Worm (Caenorhabditis elegans) whole organism, young adult: ENCODE measurements around the gene vap-2.

Experiments
- B0019.2 ChIP-seq: fragments of 200-800 bp; sonication (Bioruptor generic); conservative IDR thresholded peaks from 2 replicates; pipeline ENCODE4 v1.3.6; 2022; ENCODE audit warnings: missing genetic modification reagents, missing genetic modification characterization, missing compliant biosample characterization
- B0336.3 ChIP-seq: fragments of 200-800 bp; sonication (Bioruptor generic); IDR thresholded peaks from 2 replicates; pipeline ENCODE4 v1.3.6; 2022; ENCODE audit warnings: missing genetic modification characterization, missing compliant biosample characterization
- F10E7.11 ChIP-seq: sonication (generic microtip); optimal IDR thresholded peaks from 2 replicates; lab custom pipeline; 2017; ENCODE audit warnings: mild to moderate bottlenecking, missing genetic modification characterization, moderate library complexity, missing compliant biosample characterization
- F23B12.7 ChIP-seq: sonication (generic microtip); optimal IDR thresholded peaks from 2 replicates; lab custom pipeline; 2017; ENCODE audit warnings: missing genetic modification characterization, mild to moderate bottlenecking, missing compliant biosample characterization, antibody characterized with exemption, moderate library complexity; ENCODE audit not compliant: insufficient read depth
- F33H1.4 ChIP-seq: fragments of 200-800 bp; sonication (Bioruptor generic); IDR thresholded peaks from 2 replicates; pipeline ENCODE4 v1.3.6; 2022; ENCODE audit warnings: missing genetic modification reagents, missing genetic modification characterization, missing compliant biosample characterization
- F55B11.4 ChIP-seq: sonication (generic microtip); optimal IDR thresholded peaks from 2 replicates; lab custom pipeline; 2016; ENCODE audit warnings: missing compliant biosample characterization, missing genetic modification characterization, borderline replicate concordance; ENCODE audit not compliant: insufficient read depth
- F57C9.4 ChIP-seq: sonication (generic microtip); optimal IDR thresholded peaks from 2 replicates; lab custom pipeline; 2017; ENCODE audit warnings: mild to moderate bottlenecking, missing genetic modification characterization, missing compliant biosample characterization
- K11D2.4 ChIP-seq: fragments of 200-800 bp; sonication (Bioruptor generic); IDR thresholded peaks from 2 replicates; pipeline ENCODE4 v1.3.6; 2022; ENCODE audit warnings: missing genetic modification reagents, missing genetic modification characterization, missing compliant biosample characterization
- K12H6.12 ChIP-seq: fragments of 200-800 bp; sonication (Bioruptor generic); optimal IDR thresholded peaks from 2 replicates; lab custom pipeline; 2018; ENCODE audit warnings: mild to moderate bottlenecking, missing genetic modification characterization, missing compliant biosample characterization
- Y53F4B.3 ChIP-seq: fragments of 200-800 bp; sonication (Bioruptor generic); IDR thresholded peaks from 2 replicates; pipeline ENCODE4 v1.3.6; 2022; ENCODE audit warnings: missing genetic modification reagents, missing genetic modification characterization, missing compliant biosample characterization
- Y53G8AR.9 ChIP-seq: fragments of 200-800 bp; sonication (Bioruptor generic); conservative IDR thresholded peaks from 2 replicates; pipeline ENCODE4 v1.3.6; 2022; ENCODE audit warnings: missing genetic modification reagents, missing genetic modification characterization, missing compliant biosample characterization
- Y79H2A.3 ChIP-seq: fragments of 200-800 bp; sonication (Bioruptor generic); conservative IDR thresholded peaks from 2 replicates; pipeline ENCODE4 v1.3.6; 2022; ENCODE audit warnings: missing genetic modification reagents, missing genetic modification characterization, missing compliant biosample characterization
- ZK185.1 ChIP-seq: sonication (generic microtip); optimal IDR thresholded peaks from 2 replicates; lab custom pipeline; 2016; ENCODE audit warnings: mild to moderate bottlenecking, missing genetic modification characterization, missing compliant biosample characterization; ENCODE audit not compliant: poor library complexity, severe bottlenecking
- ama-1 ChIP-seq, 3 experiments: fragments of 150-350 bp in 1 of 3; sonication (generic microtip) in 2 of 3; optimal IDR thresholded peaks; 2 replicates each; lab custom pipeline; 2014 to 2018; ENCODE audit warnings: missing biosample characterization in 2 of 3, missing genetic modification characterization in 2 of 3, missing genetic modification reagents in 2 of 3
- aptf-2 ChIP-seq: fragments of 200-800 bp; sonication (Bioruptor generic); conservative IDR thresholded peaks from 2 replicates; pipeline ENCODE4 v1.3.6; 2022; ENCODE audit warnings: missing genetic modification reagents, missing genetic modification characterization, missing compliant biosample characterization
- bed-1 ChIP-seq: fragments of 200-800 bp; sonication (Bioruptor generic); IDR thresholded peaks from 2 replicates; pipeline ENCODE4 v1.3.6; 2022; ENCODE audit warnings: missing genetic modification reagents, missing genetic modification characterization, missing compliant biosample characterization
- ccch-3 ChIP-seq: fragments of 200-800 bp; sonication (Bioruptor generic); optimal IDR thresholded peaks from 2 replicates; lab custom pipeline; 2018; ENCODE audit warnings: mild to moderate bottlenecking, missing genetic modification characterization, missing compliant biosample characterization
- cebp-1 ChIP-seq, 2 experiments: fragments of 200-800 bp in 1 of 2; sonication (Bioruptor generic) in 1 of 2; sonication (generic microtip) in 1 of 2; IDR thresholded peaks in 1 of 2; optimal IDR thresholded peaks in 1 of 2; 2 replicates each; pipeline versions ENCODE4 v1.3.6 to Lab custom; 2017 to 2022; ENCODE audit warnings: missing compliant biosample characterization in 2 of 2, missing genetic modification characterization in 2 of 2, mild to moderate bottlenecking in 1 of 2, missing genetic modification reagents in 1 of 2, moderate library complexity in 1 of 2
- ceh-100 ChIP-seq: fragments of 200-800 bp; sonication (Bioruptor generic); IDR thresholded peaks from 2 replicates; pipeline ENCODE4 v1.3.6; 2022; ENCODE audit warnings: missing genetic modification reagents, missing genetic modification characterization, missing compliant biosample characterization
- ceh-27 ChIP-seq: fragments of 200-800 bp; sonication (Bioruptor generic); optimal IDR thresholded peaks from 2 replicates; lab custom pipeline; 2018; ENCODE audit warnings: mild to moderate bottlenecking, missing genetic modification characterization, moderate library complexity, missing compliant biosample characterization
- ceh-79 ChIP-seq: sonication (generic microtip); optimal IDR thresholded peaks from 2 replicates; lab custom pipeline; 2017; ENCODE audit warnings: mild to moderate bottlenecking, missing genetic modification characterization, missing compliant biosample characterization
- ceh-91 ChIP-seq: fragments of 200-800 bp; sonication (Bioruptor generic); IDR thresholded peaks from 2 replicates; pipeline ENCODE4 v1.3.6; 2022; ENCODE audit warnings: missing genetic modification reagents, missing genetic modification characterization, missing compliant biosample characterization
- dox-1 ChIP-seq: fragments of 200-800 bp; sonication (Bioruptor generic); IDR thresholded peaks from 2 replicates; pipeline ENCODE4 v1.3.6; 2022; ENCODE audit warnings: missing genetic modification reagents, missing genetic modification characterization, missing compliant biosample characterization
- egl-18 ChIP-seq: fragments of 200-800 bp; sonication (Bioruptor generic); IDR thresholded peaks from 2 replicates; pipeline ENCODE4 v1.3.6; 2022; ENCODE audit warnings: missing genetic modification reagents, missing genetic modification characterization, missing compliant biosample characterization
- egl-44 ChIP-seq: fragments of 200-800 bp; sonication (Bioruptor generic); IDR thresholded peaks from 2 replicates; pipeline ENCODE4 v1.3.6; 2022; ENCODE audit warnings: missing genetic modification reagents, missing genetic modification characterization, missing compliant biosample characterization
- fkh-3 ChIP-seq: sonication (generic microtip); optimal IDR thresholded peaks from 2 replicates; lab custom pipeline; 2016; ENCODE audit warnings: mild to moderate bottlenecking, missing genetic modification characterization, missing compliant biosample characterization
- gei-17 ChIP-seq: fragments of 200-800 bp; sonication (Bioruptor generic); optimal IDR thresholded peaks from 2 replicates; lab custom pipeline; 2018; ENCODE audit warnings: mild to moderate bottlenecking, missing genetic modification characterization, missing compliant biosample characterization
- him-1 ChIP-seq: sonication (generic microtip); optimal IDR thresholded peaks from 2 replicates; lab custom pipeline; 2016; ENCODE audit warnings: missing genotype, missing genetic modification reagents, missing genetic modification characterization, missing compliant biosample characterization
- hrde-1 ChIP-seq: sonication (generic microtip); optimal IDR thresholded peaks from 2 replicates; lab custom pipeline; 2016; ENCODE audit warnings: missing genetic modification characterization, mild to moderate bottlenecking, missing compliant biosample characterization, moderate library complexity, missing genotype, missing genetic modification reagents, borderline replicate concordance
- hsf-1 ChIP-seq: fragments of 200-800 bp; sonication (Bioruptor generic); IDR thresholded peaks from 2 replicates; pipeline ENCODE4 v1.3.6; 2022; ENCODE audit warnings: missing genetic modification reagents, missing genetic modification characterization, missing compliant biosample characterization
- lin-35 ChIP-seq, 3 experiments: fragments of 150-350 bp in 2 of 3; sonication (generic microtip) in 1 of 3; optimal IDR thresholded peaks; 2 replicates each; lab custom pipeline; 2014 to 2018; ENCODE audit warnings: missing biosample characterization in 3 of 3, missing genetic modification characterization in 3 of 3, missing genetic modification reagents in 3 of 3
- lin-54 ChIP-seq: fragments of 200-800 bp; sonication (Bioruptor generic); optimal IDR thresholded peaks from 2 replicates; lab custom pipeline; 2018; ENCODE audit warnings: mild to moderate bottlenecking, missing genetic modification characterization, missing compliant biosample characterization
- lsy-27 ChIP-seq: sonication (generic microtip); optimal IDR thresholded peaks from 2 replicates; lab custom pipeline; 2017; ENCODE audit warnings: missing genetic modification characterization, mild to moderate bottlenecking, missing compliant biosample characterization, antibody characterized with exemption, missing genotype, borderline replicate concordance; ENCODE audit not compliant: insufficient read depth
- madf-3 ChIP-seq: fragments of 200-800 bp; sonication (Bioruptor generic); IDR thresholded peaks from 2 replicates; pipeline ENCODE4 v1.3.6; 2022; ENCODE audit warnings: missing genetic modification reagents, missing genetic modification characterization, missing compliant biosample characterization
- madf-6 ChIP-seq: fragments of 200-800 bp; sonication (Bioruptor generic); IDR thresholded peaks from 2 replicates; pipeline ENCODE4 v1.3.6; 2022; ENCODE audit warnings: missing genetic modification reagents, missing genetic modification characterization, missing compliant biosample characterization
- mcd-1 ChIP-seq: fragments of 200-800 bp; sonication (Bioruptor generic); IDR thresholded peaks from 2 replicates; pipeline ENCODE4 v1.3.6; 2022; ENCODE audit warnings: missing genetic modification reagents, missing genetic modification characterization, missing compliant biosample characterization
- mxl-1 ChIP-seq: sonication (generic microtip); optimal IDR thresholded peaks from 2 replicates; lab custom pipeline; 2016; ENCODE audit warnings: missing genetic modification characterization, missing compliant biosample characterization
- nfya-1 ChIP-seq: sonication (generic microtip); optimal IDR thresholded peaks from 2 replicates; lab custom pipeline; 2017; ENCODE audit warnings: antibody characterized with exemption, missing compliant biosample characterization, missing genetic modification characterization, borderline replicate concordance; ENCODE audit not compliant: insufficient read depth
- nfyb-1 ChIP-seq: fragments of 200-800 bp; sonication (Bioruptor generic); IDR thresholded peaks from 2 replicates; pipeline ENCODE4 v1.3.6; 2022; ENCODE audit warnings: missing genetic modification reagents, missing genetic modification characterization, missing compliant biosample characterization
- nhr-179 ChIP-seq: sonication (generic microtip); optimal IDR thresholded peaks from 2 replicates; lab custom pipeline; 2016; ENCODE audit warnings: mild to moderate bottlenecking, missing genetic modification characterization, missing compliant biosample characterization
- snpc-1.3 ChIP-seq: sonication (generic microtip); optimal IDR thresholded peaks from 2 replicates; lab custom pipeline; 2017; ENCODE audit warnings: missing genetic modification characterization, mild to moderate bottlenecking, missing compliant biosample characterization, antibody characterized with exemption, moderate library complexity, missing genotype, missing genetic modification reagents; ENCODE audit not compliant: insufficient read depth
- tlf-1 ChIP-seq: fragments of 200-800 bp; sonication (Bioruptor generic); optimal IDR thresholded peaks from 2 replicates; lab custom pipeline; 2018; ENCODE audit warnings: mild to moderate bottlenecking, missing genetic modification characterization, missing compliant biosample characterization
- zfh-2 ChIP-seq: fragments of 200-800 bp; sonication (Bioruptor generic); conservative IDR thresholded peaks from 2 replicates; pipeline ENCODE4 v1.3.6; 2022; ENCODE audit warnings: missing genetic modification reagents, missing genetic modification characterization, missing compliant biosample characterization
- zim-3 ChIP-seq: sonication (generic microtip); optimal IDR thresholded peaks from 2 replicates; lab custom pipeline; 2017; ENCODE audit warnings: mild to moderate bottlenecking, missing genetic modification characterization, moderate library complexity, missing compliant biosample characterization
- ztf-28 ChIP-seq: fragments of 200-800 bp; sonication (Bioruptor generic); IDR thresholded peaks from 2 replicates; pipeline ENCODE4 v1.3.6; 2022; ENCODE audit warnings: missing genetic modification reagents, missing genetic modification characterization, missing compliant biosample characterization
- ztf-3 ChIP-seq: fragments of 200-800 bp; sonication (Bioruptor generic); optimal IDR thresholded peaks from 2 replicates; lab custom pipeline; 2018; ENCODE audit warnings: mild to moderate bottlenecking, missing genetic modification characterization, missing compliant biosample characterization

vap-2 gene

DNA sequence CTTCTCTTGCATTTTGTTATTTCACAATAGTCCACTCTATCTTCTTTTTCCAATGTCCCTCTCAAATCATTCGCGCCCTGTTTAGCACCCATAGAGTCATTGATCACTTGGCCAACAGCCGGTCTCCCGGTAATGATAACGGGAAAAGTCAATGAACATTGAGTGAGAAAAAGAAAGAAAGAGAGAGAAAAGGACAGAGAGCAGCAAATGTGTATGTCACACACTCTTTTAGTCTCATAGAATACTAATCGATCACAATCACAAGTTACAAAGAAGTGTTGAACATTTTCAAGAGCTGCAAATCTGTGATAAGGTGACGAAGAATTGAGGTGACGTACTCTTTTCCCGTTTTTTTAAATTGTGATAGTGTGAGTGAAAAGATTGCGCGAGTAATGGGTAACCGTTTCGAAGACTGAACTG lies 20.2 kb downstream of the vap-2 start (continued):
- TF ChIP-seq gei-17 (GFP tag; lab: Kevin White, UChicago) (peak; percentile 29), ccch-3 (GFP tag; lab: Kevin White, UChicago) (no peak), hsf-1 (GFP tag; lab: Robert Waterston, UW) (no peak), lin-54 (GFP tag; lab: Kevin White, UChicago) (no peak), fkh-3 (tag; lab: Kevin White, UChicago) (no peak), ztf-28 (GFP tag; lab: Robert Waterston, UW) (no peak), madf-3 (GFP tag; lab: Robert Waterston, UW) (no peak), B0019.2 (GFP tag; lab: Robert Waterston, UW) (no peak), egl-18 (GFP tag; lab: Robert Waterston, UW) (no peak), Y53G8AR.9 (GFP tag; lab: Robert Waterston, UW) (0 out of 2 replicates have a peak, but pooled peaks have one; percentile 19), K11D2.4 (GFP tag; lab: Robert Waterston, UW) (peak; percentile 34; the same call in 1 of the 2 replicates), ZK185.1 (tag; lab: Kevin White, UChicago) (no peak), madf-6 (GFP tag; lab: Robert Waterston, UW) (no peak), ama-1 (optimal IDR thresholded peaks at IDR 0.05; lab: Kevin White, UChicago) (no peak), ama-1 (GFP tag; optimal IDR thresholded peaks at IDR 0.05; lab: Kevin White, UChicago) (no peak), Y53F4B.3 (no peak), lin-35 (GFP tag; optimal IDR thresholded peaks at IDR 0.05; lab: Kevin White, UChicago) (peak in 1 of 3 experiments; percentile 35), Y79H2A.3 (GFP tag; lab: Robert Waterston, UW) (no peak), hrde-1 (no peak), F55B11.4 (tag; lab: Kevin White, UChicago) (no peak), F33H1.4 (GFP tag; lab: Robert Waterston, UW) (no peak), ceh-100 (GFP tag; lab: Robert Waterston, UW) (no peak), ztf-3 (GFP tag; lab: Kevin White, UChicago) (no peak), zfh-2 (GFP tag; lab: Robert Waterston, UW) (no peak), snpc-1.3 (tag; lab: Kevin White, UChicago) (no peak), aptf-2 (GFP tag; lab: Robert Waterston, UW) (no peak), lsy-27 (no peak), zim-3 (tag; lab: Kevin White, UChicago) (no peak), F10E7.11 (tag; lab: Kevin White, UChicago) (no peak), F23B12.7 (tag; lab: Kevin White, UChicago) (peak; percentile 44), tlf-1 (GFP tag; lab: Kevin White, UChicago) (no peak), nfyb-1 (peak; percentile 29; the same call in 1 of the 2 replicates), bed-1 (GFP tag; lab: Robert Waterston, UW) (no peak), cebp-1 (GFP tag; IDR thresholded peaks at IDR 0.05; lab: Robert Waterston, UW) (peak; percentile 93), cebp-1 (tag; optimal IDR thresholded peaks at IDR 0.05; lab: Kevin White, UChicago) (peak; percentile 97), him-1 (tag; lab: Kevin White, UChicago) (no peak), egl-44 (no peak), B0336.3 (GFP tag; lab: Robert Waterston, UW) (peak; percentile 67), F57C9.4 (no peak), K12H6.12 (peak; percentile 59), nfya-1 (tag; lab: Kevin White, UChicago) (no peak), mxl-1 (tag; lab: Kevin White, UChicago) (no peak), dox-1 (peak; percentile 56), mcd-1 (GFP tag; lab: Robert Waterston, UW) (no peak), nhr-179 (no peak), ceh-79 (tag; lab: Kevin White, UChicago) (no peak), ceh-91 (no peak), ceh-27 (no peak)
